Worm (Caenorhabditis elegans): ENCODE results near the gene irld-25.

DNA sequence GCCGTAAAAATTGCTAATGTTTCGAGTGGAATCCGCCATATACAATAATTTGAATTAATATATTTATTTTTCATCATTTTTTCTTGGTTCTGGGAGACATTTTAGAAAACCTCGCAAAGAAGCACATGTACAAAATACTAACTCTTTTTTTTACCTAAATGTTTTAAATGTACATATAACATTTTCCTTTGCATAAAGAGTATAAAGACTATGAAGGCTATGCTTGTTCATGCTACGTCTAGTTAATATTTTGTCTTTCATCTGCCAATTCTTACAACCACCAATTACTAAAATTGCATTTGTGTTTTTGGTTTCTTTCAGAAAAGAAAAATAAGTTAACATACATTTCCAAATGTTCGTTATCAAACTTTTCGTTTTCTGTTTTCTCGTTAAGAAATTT lies at the start of gene irld-25:
- no peak for TF ChIP-seq nhr-11 (tag; optimal IDR thresholded peaks at IDR 0.05)
- no peak for TF ChIP-seq C38D4.7 (GFP tag; optimal IDR thresholded peaks at IDR 0.05)
